Worm (Caenorhabditis elegans) whole organism, L3 larva: ENCODE data around the gene fbxa-134.
A peak's percentile ranks its signal among the peaks of the same experiment; 100 is the strongest.

Experiments
- R02D3.7 ChIP-seq: fragments of 150-350 bp; optimal IDR thresholded peaks from 2 replicates; lab custom pipeline; 2014; ENCODE audit warnings: missing biosample characterization, missing genetic modification characterization
- ama-1 ChIP-seq: fragments of 150-350 bp; optimal IDR thresholded peaks from 2 replicates; lab custom pipeline; 2018
- ceh-16 ChIP-seq: sonication (generic microtip); optimal IDR thresholded peaks from 2 replicates; lab custom pipeline; 2017; ENCODE audit warnings: missing biosample characterization, missing genetic modification characterization
- ceh-82 ChIP-seq: fragments of 150-350 bp; optimal IDR thresholded peaks from 2 replicates; lab custom pipeline; 2014; ENCODE audit warnings: missing biosample characterization, missing genetic modification characterization
- daf-12 ChIP-seq: fragments of 150-350 bp; optimal IDR thresholded peaks from 2 replicates; lab custom pipeline; 2014; ENCODE audit warnings: missing biosample characterization, missing genetic modification reagents, missing genetic modification characterization
- egl-27 ChIP-seq: sonication (generic microtip); optimal IDR thresholded peaks from 4 replicates; lab custom pipeline; 2017; ENCODE audit warnings: missing biosample characterization, missing genetic modification reagents, missing genetic modification characterization
- egl-5 ChIP-seq: fragments of 150-350 bp; optimal IDR thresholded peaks from 2 replicates; lab custom pipeline; 2017; ENCODE audit warnings: missing biosample characterization, missing genetic modification reagents, missing genetic modification characterization, inconsistent platforms
- elt-1 ChIP-seq: fragments of 150-350 bp; optimal IDR thresholded peaks from 2 replicates; lab custom pipeline; 2014; ENCODE audit warnings: missing biosample characterization, missing genetic modification characterization
- elt-2 ChIP-seq: sonication (generic microtip); optimal IDR thresholded peaks from 2 replicates; lab custom pipeline; 2016; ENCODE audit warnings: missing genetic modification reagents, mild to moderate bottlenecking, missing genetic modification characterization, missing compliant biosample characterization
- elt-3 ChIP-seq, 3 experiments: fragments of 150-350 bp in 1 of 3; sonication (generic microtip) in 2 of 3; optimal IDR thresholded peaks; 2 replicates in 2 of 3; 4 replicates in 1 of 3; lab custom pipeline; 2014 to 2017; ENCODE audit warnings: missing biosample characterization in 3 of 3, missing genetic modification characterization in 3 of 3
- fkh-10 ChIP-seq: sonication (generic microtip); optimal IDR thresholded peaks from 2 replicates; lab custom pipeline; 2017; ENCODE audit warnings: missing biosample characterization, missing genetic modification reagents, missing genetic modification characterization
- fkh-2 ChIP-seq: fragments of 150-350 bp; optimal IDR thresholded peaks from 2 replicates; lab custom pipeline; 2014; ENCODE audit warnings: missing biosample characterization, missing genetic modification reagents, missing genetic modification characterization
- fos-1 ChIP-seq: fragments of 150-350 bp; optimal IDR thresholded peaks from 2 replicates; lab custom pipeline; 2014; ENCODE audit warnings: missing biosample characterization, missing genetic modification characterization
- jun-1 ChIP-seq: fragments of 150-350 bp; optimal IDR thresholded peaks from 2 replicates; lab custom pipeline; 2014; ENCODE audit warnings: missing biosample characterization, missing genetic modification reagents, missing genetic modification characterization
- lin-15B ChIP-seq: fragments of 150-350 bp; optimal IDR thresholded peaks from 2 replicates; lab custom pipeline; 2014; ENCODE audit warnings: missing biosample characterization, missing genetic modification characterization
- lin-39 ChIP-seq: fragments of 150-350 bp; optimal IDR thresholded peaks from 2 replicates; lab custom pipeline; 2018; ENCODE audit warnings: missing biosample characterization, missing genetic modification reagents, missing genetic modification characterization
- lsy-12 ChIP-seq: sonication (generic microtip); optimal IDR thresholded peaks from 2 replicates; lab custom pipeline; 2016; ENCODE audit warnings: mild to moderate bottlenecking, missing genetic modification characterization, missing compliant biosample characterization
- mdl-1 ChIP-seq: fragments of 150-350 bp; optimal IDR thresholded peaks from 2 replicates; lab custom pipeline; 2014; ENCODE audit warnings: missing biosample characterization, missing genetic modification characterization
- nfya-1 ChIP-seq: sonication (generic microtip); optimal IDR thresholded peaks from 2 replicates; lab custom pipeline; 2017; ENCODE audit warnings: missing genetic modification characterization, mild to moderate bottlenecking, missing compliant biosample characterization, antibody characterized with exemption, moderate library complexity; ENCODE audit not compliant: insufficient read depth
- nhr-11 ChIP-seq: fragments of 150-350 bp; optimal IDR thresholded peaks from 2 replicates; lab custom pipeline; 2014; ENCODE audit warnings: missing biosample characterization, missing genetic modification characterization
- nhr-12 ChIP-seq: fragments of 150-350 bp; optimal IDR thresholded peaks from 2 replicates; lab custom pipeline; 2014; ENCODE audit warnings: missing biosample characterization, missing genetic modification characterization
- nhr-237 ChIP-seq: fragments of 150-350 bp; optimal IDR thresholded peaks from 2 replicates; lab custom pipeline; 2014; ENCODE audit warnings: missing biosample characterization, missing genetic modification characterization
- nhr-25 ChIP-seq: sonication (generic microtip); optimal IDR thresholded peaks from 2 replicates; lab custom pipeline; 2017; ENCODE audit warnings: missing biosample characterization, missing genetic modification characterization
- nhr-28 ChIP-seq: fragments of 150-350 bp; optimal IDR thresholded peaks from 2 replicates; lab custom pipeline; 2014; ENCODE audit warnings: missing biosample characterization, missing genetic modification characterization
- nhr-43 ChIP-seq: sonication (generic microtip); optimal IDR thresholded peaks from 2 replicates; lab custom pipeline; 2016; ENCODE audit warnings: mild to moderate bottlenecking, missing genetic modification characterization, missing compliant biosample characterization; ENCODE audit not compliant: poor library complexity, severe bottlenecking
- nhr-67 ChIP-seq: fragments of 150-350 bp; optimal IDR thresholded peaks from 2 replicates; lab custom pipeline; 2014; ENCODE audit warnings: missing biosample characterization, missing genetic modification characterization
- pha-4 ChIP-seq: fragments of 150-350 bp; optimal IDR thresholded peaks from 2 replicates; lab custom pipeline; 2014; ENCODE audit warnings: missing biosample characterization, missing genetic modification reagents, missing genetic modification characterization
- pqm-1 ChIP-seq: fragments of 150-350 bp; optimal IDR thresholded peaks from 2 replicates; lab custom pipeline; 2017; ENCODE audit warnings: missing biosample characterization, missing genetic modification characterization, inconsistent platforms
- sea-2 ChIP-seq: fragments of 150-350 bp; sonication (generic microtip); optimal IDR thresholded peaks from 4 replicates; lab custom pipeline; 2014; ENCODE audit warnings: missing biosample characterization, missing genetic modification reagents, missing genetic modification characterization
- skn-1 ChIP-seq: fragments of 150-350 bp; optimal IDR thresholded peaks from 2 replicates; lab custom pipeline; 2014; ENCODE audit warnings: missing biosample characterization, missing genetic modification characterization
- tbx-2 ChIP-seq: sonication (generic microtip); optimal IDR thresholded peaks from 2 replicates; lab custom pipeline; 2016; ENCODE audit warnings: mild to moderate bottlenecking, missing genetic modification characterization, missing compliant biosample characterization
- zag-1 ChIP-seq: fragments of 150-350 bp; optimal IDR thresholded peaks from 2 replicates; lab custom pipeline; 2014; ENCODE audit warnings: missing biosample characterization, missing genetic modification characterization
- ztf-11 ChIP-seq: fragments of 150-350 bp; optimal IDR thresholded peaks from 2 replicates; lab custom pipeline; 2014; ENCODE audit warnings: missing biosample characterization, missing genetic modification characterization
- ztf-4 ChIP-seq: fragments of 150-350 bp; optimal IDR thresholded peaks from 2 replicates; lab custom pipeline; 2014; ENCODE audit warnings: missing biosample characterization, missing genetic modification characterization

Gene fbxa-134

DNA sequence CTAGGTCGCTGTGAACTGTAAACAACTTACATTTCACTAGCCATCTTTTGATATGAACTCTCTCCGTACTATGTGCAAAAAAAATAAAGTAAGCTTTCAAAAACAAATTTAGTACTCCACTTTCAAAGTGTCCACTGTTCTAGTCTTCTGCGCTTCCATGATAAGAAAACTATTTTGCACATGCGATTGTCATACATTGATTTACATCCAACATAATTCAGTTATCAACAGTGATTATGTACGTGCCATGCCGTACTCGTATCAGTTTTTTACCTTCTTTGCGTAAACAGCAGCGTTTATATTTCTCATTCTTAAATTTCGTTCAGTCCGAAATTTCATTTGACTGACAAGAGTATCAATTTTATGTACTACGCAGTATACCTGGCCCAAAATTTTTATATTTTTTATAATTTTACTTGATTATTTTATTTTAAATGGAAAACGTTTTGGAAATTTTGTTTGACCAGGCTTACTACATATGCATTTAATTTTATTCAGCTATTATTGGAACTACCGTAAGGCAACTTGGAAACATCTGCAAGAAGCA, at the start of gene fbxa-134, which contains the start of gene F47H4.2:
fbxa-134 (minus strand) TSS at position 44 of the 547 bp plus-strand sequence.
F47H4.2 (plus strand) TSS at position 497 of the 547 bp plus-strand sequence.
- TF ChIP-seq elt-2 (peak; percentile 93), pqm-1 (tag; lab: Kevin White, UChicago) (peak; percentile 80), jun-1 (tag; lab: Kevin White, UChicago) (peak; percentile 51), pha-4 (tag; lab: Kevin White, UChicago) (peak; percentile 80), elt-3 (tag; optimal IDR thresholded peaks at IDR 0.05; lab: Kevin White, UChicago) (no peak), lin-15B (tag; lab: Kevin White, UChicago) (no peak)
- TF ChIP-seq, all 47 proteins: peak for 4

DNA sequence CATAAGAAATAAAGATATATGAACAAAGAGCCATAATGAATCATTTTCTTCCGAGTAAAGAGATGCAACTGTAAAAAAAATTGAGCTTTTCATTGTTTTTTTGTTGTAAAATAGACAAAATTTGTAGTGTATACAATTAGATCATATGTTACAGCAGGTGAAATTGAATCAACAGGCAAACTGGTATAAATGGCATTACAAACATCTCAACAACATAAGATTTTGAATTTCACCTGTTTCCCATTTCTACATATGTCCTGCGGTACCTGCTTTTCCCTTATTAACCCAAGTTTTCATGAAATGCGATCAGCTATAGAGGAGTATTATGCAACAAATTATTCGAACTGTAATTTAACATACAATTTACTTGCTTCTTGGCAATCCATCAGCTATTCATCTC, 42.7 kb upstream of the fbxa-134 start, which contains the start of gene srh-120:
srh-120 (plus strand) TSS at position 301 of the 400 bp plus-strand sequence.
- no peak for TF ChIP-seq nhr-25 (tag; lab: Kevin White, UChicago)
- TF ChIP-seq nfya-1 (tag; lab: Kevin White, UChicago): no peak
- no peak for TF ChIP-seq ceh-82 (tag; lab: Kevin White, UChicago)
- no peak for TF ChIP-seq fkh-10
- no peak for TF ChIP-seq skn-1
- no peak for TF ChIP-seq tbx-2 (tag; lab: Kevin White, UChicago)
- no peak for TF ChIP-seq fos-1 (tag; lab: Kevin White, UChicago)
- TF ChIP-seq ztf-11: no peak
- TF ChIP-seq fkh-2 (tag; lab: Kevin White, UChicago): no peak
- no peak for TF ChIP-seq zag-1 (tag; lab: Kevin White, UChicago)
- TF ChIP-seq nhr-43 (tag; lab: Kevin White, UChicago): no peak
- TF ChIP-seq egl-27: no peak
- TF ChIP-seq elt-1 (tag; lab: Kevin White, UChicago): no peak
- TF ChIP-seq ztf-4 (tag; lab: Kevin White, UChicago): no peak

DNA sequence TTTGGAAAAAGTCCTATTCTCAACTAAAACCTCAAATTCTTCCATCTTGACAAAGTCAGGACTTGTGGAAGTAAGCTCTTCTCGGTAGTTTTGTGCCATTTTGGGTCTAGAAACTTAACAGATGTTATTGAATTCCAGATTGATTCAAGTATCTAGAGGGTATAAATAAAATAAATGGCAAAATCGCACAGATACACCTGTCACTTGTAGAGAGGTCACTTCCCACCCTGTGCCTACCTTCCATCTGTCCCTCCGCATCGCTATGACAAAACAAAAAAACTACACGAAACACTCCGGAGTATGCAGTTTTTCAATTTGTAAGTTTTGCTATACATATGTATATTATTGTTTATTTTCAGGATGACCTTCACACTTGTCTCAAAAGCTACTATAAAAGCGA, 27.3 kb upstream of the fbxa-134 start, which contains the start of gene Y20C6A.4:
Y20C6A.4 (plus strand) TSS at position 301 of the 400 bp plus-strand sequence.
- no peak for TF ChIP-seq pqm-1 (tag; lab: Kevin White, UChicago)
- TF ChIP-seq ama-1 (lab: Kevin White, UChicago): no peak
- no peak for TF ChIP-seq fkh-2 (tag; lab: Kevin White, UChicago)
- no peak for TF ChIP-seq pha-4 (tag; lab: Kevin White, UChicago)
- TF ChIP-seq ceh-82 (tag; lab: Kevin White, UChicago): no peak
- TF ChIP-seq egl-27: no peak
- no peak for TF ChIP-seq mdl-1
- no peak for TF ChIP-seq nhr-28 (tag; lab: Kevin White, UChicago)
- no peak for TF ChIP-seq egl-5
- no peak for TF ChIP-seq lsy-12 (tag; lab: Kevin White, UChicago)
- TF ChIP-seq nhr-67 (tag; lab: Kevin White, UChicago): no peak
- TF ChIP-seq jun-1 (tag; lab: Kevin White, UChicago): no peak
- no peak for TF ChIP-seq lin-39 (tag; lab: Kevin White, UChicago)
- no peak for TF ChIP-seq nhr-25 (tag; lab: Kevin White, UChicago)
- no peak for TF ChIP-seq zag-1 (tag; lab: Kevin White, UChicago)
- TF ChIP-seq nhr-12 (tag; lab: Kevin White, UChicago): no peak
- TF ChIP-seq nhr-11: no peak
- TF ChIP-seq fos-1 (tag; lab: Kevin White, UChicago): no peak
- no peak for TF ChIP-seq R02D3.7 (tag; lab: Kevin White, UChicago)

DNA sequence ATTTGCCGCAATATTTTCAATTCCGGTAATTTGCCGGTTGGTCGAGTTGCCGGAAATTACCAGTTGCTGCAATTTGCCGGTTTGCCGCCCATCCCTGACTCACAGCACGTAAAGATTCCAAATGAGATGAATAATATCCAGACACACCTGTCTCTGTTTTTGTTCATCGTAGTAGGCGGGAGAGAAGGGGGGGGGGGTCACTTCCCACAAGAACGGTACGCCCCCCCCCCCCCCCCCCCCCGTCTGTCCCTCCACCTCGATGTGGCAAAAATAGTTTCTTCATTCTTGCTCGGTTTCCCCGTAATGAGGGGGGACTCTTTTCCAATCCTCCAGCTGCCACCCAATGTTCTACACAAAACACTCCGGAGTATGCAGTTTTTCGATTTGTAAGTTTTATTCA, 24.5 kb upstream of the fbxa-134 start, which contains the start of gene fbxb-7:
fbxb-7 (plus strand) TSS at position 267 of the 400 bp plus-strand sequence.
- no peak for TF ChIP-seq nhr-12 (tag; lab: Kevin White, UChicago)
- no peak for TF ChIP-seq daf-12
- no peak for TF ChIP-seq R02D3.7 (tag; lab: Kevin White, UChicago)
- no peak for TF ChIP-seq sea-2
- no peak for TF ChIP-seq ceh-16 (tag; lab: Kevin White, UChicago)
- no peak for TF ChIP-seq zag-1 (tag; lab: Kevin White, UChicago)
- TF ChIP-seq nhr-237 (tag; lab: Kevin White, UChicago): no peak
- no peak for TF ChIP-seq jun-1 (tag; lab: Kevin White, UChicago)
